Worm (Caenorhabditis elegans) whole organism, young adult: ENCODE results near the gene ZK546.5.
A peak's percentile ranks its signal among the peaks of the same experiment; 100 is the strongest.

Experiments
- C06A6.2 ChIP-seq: fragments of 200-800 bp; sonication (Bioruptor generic); conservative IDR thresholded peaks from 2 replicates; pipeline ENCODE4 v1.3.6; 2022; ENCODE audit warnings: missing genetic modification characterization, missing compliant biosample characterization
- C17E4.6 ChIP-seq: fragments of 200-800 bp; sonication (Bioruptor generic); IDR thresholded peaks from 2 replicates; pipeline ENCODE4 v1.3.6; 2022; ENCODE audit warnings: missing genetic modification reagents, missing genetic modification characterization, missing compliant biosample characterization
- D2030.7 ChIP-seq: fragments of 200-800 bp; sonication (Bioruptor generic); IDR thresholded peaks from 2 replicates; pipeline ENCODE4 v1.3.6; 2022; ENCODE audit warnings: missing genetic modification reagents, missing genetic modification characterization, missing compliant biosample characterization
- F10E7.11 ChIP-seq: sonication (generic microtip); optimal IDR thresholded peaks from 2 replicates; lab custom pipeline; 2017; ENCODE audit warnings: mild to moderate bottlenecking, missing genetic modification characterization, moderate library complexity, missing compliant biosample characterization
- F22D6.2 ChIP-seq: sonication (generic microtip); optimal IDR thresholded peaks from 2 replicates; lab custom pipeline; 2016; ENCODE audit warnings: mild to moderate bottlenecking, missing genetic modification characterization, missing compliant biosample characterization
- F52B5.7 ChIP-seq: sonication (generic microtip); optimal IDR thresholded peaks from 2 replicates; lab custom pipeline; 2016; ENCODE audit warnings: mild to moderate bottlenecking, missing genetic modification characterization, missing compliant biosample characterization
- F57C9.4 ChIP-seq: sonication (generic microtip); optimal IDR thresholded peaks from 2 replicates; lab custom pipeline; 2017; ENCODE audit warnings: mild to moderate bottlenecking, missing genetic modification characterization, missing compliant biosample characterization
- K11D2.4 ChIP-seq: fragments of 200-800 bp; sonication (Bioruptor generic); IDR thresholded peaks from 2 replicates; pipeline ENCODE4 v1.3.6; 2022; ENCODE audit warnings: missing genetic modification reagents, missing genetic modification characterization, missing compliant biosample characterization
- T07F8.4 ChIP-seq: sonication (generic microtip); optimal IDR thresholded peaks from 2 replicates; lab custom pipeline; 2016; ENCODE audit warnings: mild to moderate bottlenecking, missing genetic modification characterization, moderate library complexity, missing compliant biosample characterization
- Y53F4B.3 ChIP-seq: fragments of 200-800 bp; sonication (Bioruptor generic); IDR thresholded peaks from 2 replicates; pipeline ENCODE4 v1.3.6; 2022; ENCODE audit warnings: missing genetic modification reagents, missing genetic modification characterization, missing compliant biosample characterization
- Y53G8AR.9 ChIP-seq: fragments of 200-800 bp; sonication (Bioruptor generic); conservative IDR thresholded peaks from 2 replicates; pipeline ENCODE4 v1.3.6; 2022; ENCODE audit warnings: missing genetic modification reagents, missing genetic modification characterization, missing compliant biosample characterization
- Y95B8A.8 ChIP-seq: fragments of 200-800 bp; sonication (Bioruptor generic); IDR thresholded peaks from 2 replicates; pipeline ENCODE4 v1.3.6; 2022; ENCODE audit warnings: missing genetic modification reagents, missing genetic modification characterization, missing compliant biosample characterization
- ZK185.1 ChIP-seq: sonication (generic microtip); optimal IDR thresholded peaks from 2 replicates; lab custom pipeline; 2016; ENCODE audit warnings: mild to moderate bottlenecking, missing genetic modification characterization, missing compliant biosample characterization; ENCODE audit not compliant: poor library complexity, severe bottlenecking
- ama-1 ChIP-seq, 3 experiments: fragments of 150-350 bp in 1 of 3; sonication (generic microtip) in 2 of 3; optimal IDR thresholded peaks; 2 replicates each; lab custom pipeline; 2014 to 2018; ENCODE audit warnings: missing biosample characterization in 2 of 3, missing genetic modification characterization in 2 of 3, missing genetic modification reagents in 2 of 3
- aptf-2 ChIP-seq: fragments of 200-800 bp; sonication (Bioruptor generic); conservative IDR thresholded peaks from 2 replicates; pipeline ENCODE4 v1.3.6; 2022; ENCODE audit warnings: missing genetic modification reagents, missing genetic modification characterization, missing compliant biosample characterization
- attf-3 ChIP-seq: fragments of 200-800 bp; sonication (Bioruptor generic); conservative IDR thresholded peaks from 2 replicates; pipeline ENCODE4 v1.3.6; 2022; ENCODE audit warnings: missing genetic modification reagents, missing genetic modification characterization, missing compliant biosample characterization
- attf-5 ChIP-seq: fragments of 200-800 bp; sonication (Bioruptor generic); optimal IDR thresholded peaks from 2 replicates; lab custom pipeline; 2018; ENCODE audit warnings: mild to moderate bottlenecking, missing genetic modification characterization, missing compliant biosample characterization
- attf-6 ChIP-seq: fragments of 200-800 bp; sonication (Bioruptor generic); IDR thresholded peaks from 2 replicates; pipeline ENCODE4 v1.3.6; 2022; ENCODE audit warnings: missing genetic modification reagents, missing genetic modification characterization, missing compliant biosample characterization
- bed-2 ChIP-seq: fragments of 200-800 bp; sonication (Bioruptor generic); IDR thresholded peaks from 2 replicates; pipeline ENCODE4 v1.3.6; 2022; ENCODE audit warnings: missing genetic modification reagents, missing genetic modification characterization, missing compliant biosample characterization
- ceh-40 ChIP-seq: fragments of 200-800 bp; sonication (Bioruptor generic); IDR thresholded peaks from 2 replicates; pipeline ENCODE4 v1.3.6; 2022; ENCODE audit warnings: missing genetic modification characterization, missing compliant biosample characterization
- ceh-79 ChIP-seq: sonication (generic microtip); optimal IDR thresholded peaks from 2 replicates; lab custom pipeline; 2017; ENCODE audit warnings: mild to moderate bottlenecking, missing genetic modification characterization, missing compliant biosample characterization
- ceh-91 ChIP-seq: fragments of 200-800 bp; sonication (Bioruptor generic); IDR thresholded peaks from 2 replicates; pipeline ENCODE4 v1.3.6; 2022; ENCODE audit warnings: missing genetic modification reagents, missing genetic modification characterization, missing compliant biosample characterization
- ets-4 ChIP-seq: fragments of 200-800 bp; sonication (Bioruptor generic); optimal IDR thresholded peaks from 2 replicates; lab custom pipeline; 2018; ENCODE audit warnings: mild to moderate bottlenecking, missing genetic modification characterization, missing compliant biosample characterization
- gei-17 ChIP-seq: fragments of 200-800 bp; sonication (Bioruptor generic); optimal IDR thresholded peaks from 2 replicates; lab custom pipeline; 2018; ENCODE audit warnings: mild to moderate bottlenecking, missing genetic modification characterization, missing compliant biosample characterization
- hmg-1.2 ChIP-seq: fragments of 200-800 bp; sonication (Bioruptor generic); IDR thresholded peaks from 2 replicates; pipeline ENCODE4 v1.3.6; 2022; ENCODE audit warnings: missing genetic modification reagents, missing genetic modification characterization, missing compliant biosample characterization
- let-607 ChIP-seq, 2 experiments: fragments of 200-800 bp in 1 of 2; sonication (Bioruptor generic) in 1 of 2; sonication (generic microtip) in 1 of 2; optimal IDR thresholded peaks; 2 replicates each; lab custom pipeline; 2016 to 2018; ENCODE audit warnings: mild to moderate bottlenecking in 2 of 2, missing compliant biosample characterization in 2 of 2, missing genetic modification characterization in 2 of 2, moderate library complexity in 2 of 2, missing genotype in 1 of 2
- lin-26 ChIP-seq: fragments of 200-800 bp; sonication (Bioruptor generic); IDR thresholded peaks from 2 replicates; pipeline ENCODE4 v1.3.6; 2022; ENCODE audit warnings: missing genetic modification reagents, missing genetic modification characterization, missing compliant biosample characterization
- lin-35 ChIP-seq, 3 experiments: fragments of 150-350 bp in 2 of 3; sonication (generic microtip) in 1 of 3; optimal IDR thresholded peaks; 2 replicates each; lab custom pipeline; 2014 to 2018; ENCODE audit warnings: missing biosample characterization in 3 of 3, missing genetic modification characterization in 3 of 3, missing genetic modification reagents in 3 of 3
- lin-40 ChIP-seq: sonication (generic microtip); optimal IDR thresholded peaks from 2 replicates; lab custom pipeline; 2016; ENCODE audit warnings: missing genetic modification characterization, mild to moderate bottlenecking, missing compliant biosample characterization, missing genotype, missing genetic modification reagents
- madf-8 ChIP-seq: fragments of 200-800 bp; sonication (Bioruptor generic); conservative IDR thresholded peaks from 2 replicates; pipeline ENCODE4 v1.3.6; 2022; ENCODE audit warnings: missing genetic modification reagents, missing genetic modification characterization, missing compliant biosample characterization
- nfya-1 ChIP-seq: sonication (generic microtip); optimal IDR thresholded peaks from 2 replicates; lab custom pipeline; 2017; ENCODE audit warnings: antibody characterized with exemption, missing compliant biosample characterization, missing genetic modification characterization, borderline replicate concordance; ENCODE audit not compliant: insufficient read depth
- nfyb-1 ChIP-seq: fragments of 200-800 bp; sonication (Bioruptor generic); IDR thresholded peaks from 2 replicates; pipeline ENCODE4 v1.3.6; 2022; ENCODE audit warnings: missing genetic modification reagents, missing genetic modification characterization, missing compliant biosample characterization
- nhr-27 ChIP-seq: fragments of 200-800 bp; sonication (Bioruptor generic); optimal IDR thresholded peaks from 2 replicates; lab custom pipeline; 2018; ENCODE audit warnings: mild to moderate bottlenecking, missing genetic modification characterization, moderate library complexity, missing compliant biosample characterization
- pbrm-1 ChIP-seq: fragments of 200-800 bp; sonication (Bioruptor generic); IDR thresholded peaks from 2 replicates; pipeline ENCODE4 v1.3.6; 2022; ENCODE audit warnings: missing genetic modification reagents, missing genetic modification characterization, missing compliant biosample characterization
- pha-4 ChIP-seq: fragments of 150-350 bp; sonication (generic microtip); optimal IDR thresholded peaks from 2 replicates; lab custom pipeline; 2014; ENCODE audit warnings: missing biosample characterization, missing genetic modification reagents, missing genetic modification characterization
- repo-1 ChIP-seq: sonication (generic microtip); optimal IDR thresholded peaks from 2 replicates; lab custom pipeline; 2017; ENCODE audit warnings: mild to moderate bottlenecking, missing genetic modification characterization, missing compliant biosample characterization
- sdz-38 ChIP-seq: sonication (generic microtip); optimal IDR thresholded peaks from 2 replicates; lab custom pipeline; 2016; ENCODE audit warnings: missing genotype, missing genetic modification characterization, missing compliant biosample characterization
- sea-2 ChIP-seq: fragments of 200-800 bp; sonication (Bioruptor generic); IDR thresholded peaks from 2 replicates; pipeline ENCODE4 v1.3.6; 2022; ENCODE audit warnings: missing genetic modification characterization, missing compliant biosample characterization
- snpc-3.4 ChIP-seq: sonication (generic microtip); optimal IDR thresholded peaks from 2 replicates; lab custom pipeline; 2017; ENCODE audit warnings: missing genetic modification characterization, mild to moderate bottlenecking, missing compliant biosample characterization, antibody characterized with exemption, moderate library complexity, missing genotype, missing genetic modification reagents
- sptf-2 ChIP-seq: fragments of 200-800 bp; sonication (Bioruptor generic); optimal IDR thresholded peaks from 2 replicates; lab custom pipeline; 2018; ENCODE audit warnings: mild to moderate bottlenecking, missing genetic modification characterization, missing compliant biosample characterization
- tbp1 ChIP-seq: fragments of 200-800 bp; sonication (Bioruptor generic); optimal IDR thresholded peaks from 2 replicates; lab custom pipeline; 2018; ENCODE audit warnings: mild to moderate bottlenecking, missing genetic modification characterization, missing compliant biosample characterization
- unc-62 ChIP-seq: fragments of 150-350 bp; optimal IDR thresholded peaks from 2 replicates; lab custom pipeline; 2014; ENCODE audit warnings: missing biosample characterization, missing genetic modification reagents, missing genetic modification characterization
- ztf-18 ChIP-seq: sonication (generic microtip); optimal IDR thresholded peaks from 2 replicates; lab custom pipeline; 2016; ENCODE audit warnings: missing genotype, mild to moderate bottlenecking, missing genetic modification characterization, missing compliant biosample characterization
- ztf-26 ChIP-seq: sonication (generic microtip); optimal IDR thresholded peaks from 2 replicates; lab custom pipeline; 2017; ENCODE audit warnings: missing genetic modification characterization, missing compliant biosample characterization
- ztf-28 ChIP-seq: fragments of 200-800 bp; sonication (Bioruptor generic); IDR thresholded peaks from 2 replicates; pipeline ENCODE4 v1.3.6; 2022; ENCODE audit warnings: missing genetic modification reagents, missing genetic modification characterization, missing compliant biosample characterization

ZK546.5 gene

DNA sequence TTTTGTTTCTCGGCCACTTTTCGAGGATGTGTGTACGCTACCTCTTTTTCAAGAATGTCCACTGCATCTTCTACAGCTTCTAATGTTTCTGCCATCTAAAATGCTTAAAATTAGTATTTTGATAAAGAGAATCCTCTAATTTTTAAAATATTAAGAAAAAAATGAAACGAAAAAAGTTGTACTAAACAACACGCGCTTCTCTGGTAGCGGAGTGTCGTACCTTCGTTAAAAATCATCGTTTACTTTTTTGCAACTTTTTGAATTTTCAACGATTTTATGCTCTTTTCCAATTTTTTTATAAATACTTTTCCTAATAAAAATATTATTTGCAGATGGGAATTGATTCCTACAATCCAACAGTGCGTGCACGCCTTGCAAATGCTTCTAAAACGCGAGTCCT, 10.1 kb downstream of the ZK546.5 start, which contains the start of the genes gldi-11 and ZK546.2:
TSS of gene gldi-11 (minus strand) at position 95 of the 400 bp plus-strand sequence.
TSS of gene ZK546.2 (plus strand) at position 333 of the 400 bp plus-strand sequence.
- TF ChIP-seq F22D6.2 (tag; lab: Kevin White, UChicago) (no peak), Y53F4B.3 (no peak), ztf-26 (tag; lab: Kevin White, UChicago) (no peak), F52B5.7 (tag; lab: Kevin White, UChicago) (no peak), attf-3 (GFP tag; lab: Robert Waterston, UW) (peak; percentile 82), pbrm-1 (GFP tag; lab: Robert Waterston, UW) (no peak)

DNA sequence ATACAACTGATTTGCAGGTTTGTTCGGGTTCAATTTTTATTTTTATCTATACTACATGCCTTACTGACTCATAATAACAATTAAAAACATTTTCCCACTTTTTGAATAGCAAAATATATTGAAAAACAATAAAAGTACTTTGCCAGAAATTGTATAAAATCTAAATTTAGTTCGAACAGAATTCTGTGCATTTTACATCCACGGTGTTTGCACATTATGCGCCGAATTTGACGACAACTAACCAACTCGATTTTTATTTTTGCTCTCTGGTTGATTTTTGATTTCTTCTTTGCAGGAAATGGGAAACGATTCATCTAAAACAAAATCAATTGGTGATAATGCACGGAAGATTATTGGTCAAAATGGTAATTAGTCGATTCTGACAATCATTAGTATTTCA, 11.2 kb downstream of the ZK546.5 start:
- TF ChIP-seq D2030.7 (GFP tag; lab: Robert Waterston, UW) (no peak), ztf-18 (no peak), ZK185.1 (tag; lab: Kevin White, UChicago) (peak; percentile 23), ztf-28 (GFP tag; lab: Robert Waterston, UW) (no peak)

DNA sequence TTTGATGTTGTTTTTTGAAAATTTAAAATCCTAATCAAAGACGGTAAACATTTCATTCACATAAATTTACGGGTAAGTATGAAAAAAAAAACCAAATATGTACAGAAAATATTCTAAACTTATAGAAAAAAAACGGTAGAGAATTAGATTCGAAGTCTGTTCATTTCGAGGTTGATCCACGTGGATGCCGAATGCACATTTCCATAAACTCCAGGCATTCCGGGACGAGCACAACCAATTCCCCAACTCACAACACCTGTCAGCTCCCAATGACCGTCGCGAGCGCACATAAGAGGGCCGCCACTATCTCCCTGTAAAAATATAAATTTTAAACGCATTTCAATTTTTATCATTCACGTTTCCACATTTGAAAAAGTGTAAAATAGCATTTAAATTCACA, 12.5 kb downstream of the ZK546.5 start:
- TF ChIP-seq let-607 (tag; optimal IDR thresholded peaks at IDR 0.05; lab: Kevin White, UChicago) (no peak), repo-1 (tag; lab: Kevin White, UChicago) (peak; percentile 63), Y95B8A.8 (no peak), K11D2.4 (GFP tag; lab: Robert Waterston, UW) (no peak), madf-8 (GFP tag; lab: Robert Waterston, UW) (no peak), ztf-26 (tag; lab: Kevin White, UChicago) (no peak), hmg-1.2 (GFP tag; lab: Robert Waterston, UW) (peak; percentile 4; the same call in 1 of the 2 replicates), sea-2 (GFP tag; lab: Robert Waterston, UW) (no peak), unc-62 (no peak), lin-35 (GFP tag; optimal IDR thresholded peaks at IDR 0.05; lab: Kevin White, UChicago) (no peak), lin-40 (tag; lab: Kevin White, UChicago) (no peak), C06A6.2 (GFP tag; lab: Robert Waterston, UW) (no peak), Y53G8AR.9 (0 out of 2 replicates have a peak, but pooled peaks have one; percentile 47), ceh-79 (tag; lab: Kevin White, UChicago) (no peak), C17E4.6 (GFP tag; lab: Robert Waterston, UW) (peak; percentile 52; the same call in 1 of the 2 replicates), pha-4 (no peak), bed-2 (no peak), gei-17 (GFP tag; lab: Kevin White, UChicago) (no peak), attf-6 (no peak), nhr-27 (tag; lab: Kevin White, UChicago) (no peak), ets-4 (GFP tag; lab: Kevin White, UChicago) (no peak), sptf-2 (GFP tag; lab: Kevin White, UChicago) (no peak), attf-5 (no peak), T07F8.4 (tag; lab: Kevin White, UChicago) (no peak), Y53F4B.3 (no peak), F10E7.11 (tag; lab: Kevin White, UChicago) (no peak), ama-1 (optimal IDR thresholded peaks at IDR 0.05; lab: Kevin White, UChicago) (no peak), ama-1 (GFP tag; optimal IDR thresholded peaks at IDR 0.05; lab: Kevin White, UChicago) (no peak), lin-26 (no peak), ceh-91 (GFP tag; lab: Robert Waterston, UW) (no peak), snpc-3.4 (tag; lab: Kevin White, UChicago) (peak; percentile 46), nfya-1 (no peak), sdz-38 (no peak), F57C9.4 (tag; lab: Kevin White, UChicago) (no peak), tbp1 (GFP tag; lab: Kevin White, UChicago) (no peak), nfyb-1 (GFP tag; lab: Robert Waterston, UW) (0 out of 2 replicates have a peak, but pooled peaks have one; percentile 10), ceh-40 (no peak), aptf-2 (no peak)
